Worm (Caenorhabditis elegans): ENCODE results near the gene C03F11.4.

Gene C03F11.4

DNA sequence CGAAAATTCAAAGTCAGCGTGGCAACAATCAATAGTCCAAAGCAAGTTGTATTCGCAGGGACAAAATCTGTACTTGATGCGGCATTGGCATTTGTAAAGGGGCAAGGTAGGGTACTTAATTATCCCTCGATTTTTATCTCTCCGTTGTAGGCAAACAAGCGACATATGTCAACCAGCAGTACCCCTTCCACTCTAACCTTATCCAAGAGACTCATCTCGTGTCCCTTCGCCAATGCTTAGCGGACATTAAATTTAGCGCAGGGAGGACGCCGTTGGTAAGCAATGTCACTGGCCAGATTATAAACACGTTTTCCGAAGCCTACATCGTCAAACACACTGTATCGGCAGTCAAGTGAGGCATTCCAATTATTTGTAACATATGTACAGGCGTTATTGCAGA is 23.1 kb upstream of the C03F11.4 start (continued):
- TF ChIP-seq nhr-43 (tag; optimal IDR thresholded peaks at IDR 0.05; ENCODE audit: poor library complexity, severe bottlenecking) (peak; percentile 99), nhr-25 (tag; optimal IDR thresholded peaks at IDR 0.05) (peak; percentile 100), nhr-23 (tag; optimal IDR thresholded peaks at IDR 0.05) (peak; percentile 99), daf-12 (tag; optimal IDR thresholded peaks at IDR 0.05) (peak; percentile 80), nhr-77 (tag; optimal IDR thresholded peaks at IDR 0.05) (peak; percentile 96), nhr-11 (tag; optimal IDR thresholded peaks at IDR 0.05) (peak; percentile 96), ceh-82 (tag; optimal IDR thresholded peaks at IDR 0.05) (peak; percentile 98), nfya-1 (tag; optimal IDR thresholded peaks at IDR 0.05; ENCODE audit: insufficient read depth) (peak; percentile 88), aly-2 (tag; optimal IDR thresholded peaks at IDR 0.05) (peak; percentile 98)

DNA sequence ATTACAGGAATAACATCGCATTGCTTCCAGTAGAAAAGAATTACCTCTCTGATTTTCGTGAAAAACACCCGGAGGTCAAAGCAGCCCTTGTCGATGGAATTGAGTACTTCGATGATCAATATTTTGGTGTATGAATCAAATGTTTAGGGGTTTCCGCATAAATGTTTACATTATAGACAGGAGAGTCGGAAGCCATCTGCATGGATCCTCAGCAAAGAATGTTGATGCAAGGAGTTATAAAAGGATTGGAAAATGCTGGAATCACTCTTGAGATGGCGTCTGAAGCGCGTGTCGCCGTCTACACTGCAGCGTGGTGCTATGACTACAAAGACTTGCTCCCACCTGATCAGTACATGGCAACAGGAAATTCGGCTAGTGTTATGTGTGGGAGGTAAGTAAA is 8.0 kb upstream of the C03F11.4 start, which contains the start of gene C41A3.2:
C41A3.2 (minus strand) TSS at position 101 of the 400 bp plus-strand sequence.
- TF ChIP-seq jun-1 (tag; optimal IDR thresholded peaks at IDR 0.05): no peak
- no peak for TF ChIP-seq nhr-76 (tag; optimal IDR thresholded peaks at IDR 0.05)
- no peak for TF ChIP-seq daf-12 (tag; optimal IDR thresholded peaks at IDR 0.05)
- no peak for TF ChIP-seq skn-1 (tag; optimal IDR thresholded peaks at IDR 0.05)
- TF ChIP-seq mdl-1 (tag; optimal IDR thresholded peaks at IDR 0.05): no peak
- TF ChIP-seq nhr-77 (tag; optimal IDR thresholded peaks at IDR 0.05): no peak
- TF ChIP-seq unc-62 (GFP tag; optimal IDR thresholded peaks at IDR 0.05): no peak
- no peak for TF ChIP-seq sea-2 (GFP tag; optimal IDR thresholded peaks at IDR 0.05)

DNA sequence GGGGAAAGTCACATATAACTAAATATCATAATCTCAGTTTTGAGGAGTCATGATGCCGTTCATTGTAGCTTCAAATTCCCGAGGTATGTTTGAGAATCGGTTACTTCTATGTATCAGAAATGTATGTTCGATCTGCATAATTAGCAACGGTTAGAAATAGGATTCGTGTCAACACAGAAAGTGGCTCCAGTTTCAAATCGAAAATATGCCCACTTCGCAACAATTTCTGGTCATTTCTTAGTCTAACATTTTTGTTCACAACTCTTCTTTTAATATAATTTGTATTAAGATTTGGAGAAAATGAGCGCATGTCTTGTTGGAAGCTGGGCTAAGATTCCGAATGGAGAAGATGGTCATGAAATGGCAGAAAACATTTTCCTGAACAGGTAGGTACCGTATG is 7.3 kb upstream of the C03F11.4 start, which contains the start of gene pks-1:
pks-1 (plus strand) TSS at position 301 of the 400 bp plus-strand sequence.
- TF ChIP-seq nhr-67 (tag; optimal IDR thresholded peaks at IDR 0.05) (no peak), nhr-237 (tag; optimal IDR thresholded peaks at IDR 0.05) (no peak), elt-2 (tag; optimal IDR thresholded peaks at IDR 0.05) (no peak), egl-5 (tag; optimal IDR thresholded peaks at IDR 0.05) (no peak), eor-1 (tag; optimal IDR thresholded peaks at IDR 0.05) (no peak), fkh-10 (GFP tag; optimal IDR thresholded peaks at IDR 0.05) (no peak), sea-2 (GFP tag; optimal IDR thresholded peaks at IDR 0.05) (no peak), egl-27 (tag; optimal IDR thresholded peaks at IDR 0.05) (no peak), daf-12 (tag; optimal IDR thresholded peaks at IDR 0.05) (no peak), mdl-1 (tag; optimal IDR thresholded peaks at IDR 0.05) (no peak), lsy-12 (tag; optimal IDR thresholded peaks at IDR 0.05) (no peak), R02D3.7 (tag; optimal IDR thresholded peaks at IDR 0.05) (no peak), unc-39 (tag; optimal IDR thresholded peaks at IDR 0.05) (no peak), nhr-25 (tag; optimal IDR thresholded peaks at IDR 0.05) (no peak), nhr-76 (tag; optimal IDR thresholded peaks at IDR 0.05) (no peak), ztf-11 (tag; optimal IDR thresholded peaks at IDR 0.05) (no peak)

DNA sequence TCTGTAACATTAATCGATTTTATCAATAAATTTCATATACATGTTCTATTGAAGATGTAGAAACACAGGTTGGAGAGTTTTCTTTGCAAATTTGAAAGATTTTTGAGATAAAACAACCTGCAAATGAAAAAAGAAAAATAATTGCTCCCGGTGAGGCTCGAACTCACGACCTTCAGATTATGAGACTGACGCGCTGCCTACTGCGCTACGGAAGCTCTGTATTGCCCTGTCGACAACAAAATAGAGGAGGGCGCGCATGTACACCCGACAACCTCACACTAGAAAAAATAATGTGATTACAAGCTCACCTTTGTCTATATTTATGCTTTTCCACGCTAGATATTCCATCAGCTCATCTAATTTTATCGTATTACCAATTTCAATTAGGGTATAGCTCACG is 1.0 kb upstream of the C03F11.4 start:
- TF ChIP-seq elt-3 (tag; optimal IDR thresholded peaks at IDR 0.05) (no peak), nhr-25 (tag; optimal IDR thresholded peaks at IDR 0.05) (no peak), pqm-1 (tag; optimal IDR thresholded peaks at IDR 0.05) (no peak), nhr-76 (tag; optimal IDR thresholded peaks at IDR 0.05) (no peak), daf-12 (tag; optimal IDR thresholded peaks at IDR 0.05) (no peak), fkh-10 (GFP tag; optimal IDR thresholded peaks at IDR 0.05) (no peak), elt-2 (tag; optimal IDR thresholded peaks at IDR 0.05) (peak; percentile 23), nhr-11 (tag; optimal IDR thresholded peaks at IDR 0.05) (no peak), lin-15B (tag; optimal IDR thresholded peaks at IDR 0.05) (no peak), nfya-1 (tag; optimal IDR thresholded peaks at IDR 0.05; ENCODE audit: insufficient read depth) (no peak), egl-27 (tag; optimal IDR thresholded peaks at IDR 0.05) (no peak), aly-2 (tag; optimal IDR thresholded peaks at IDR 0.05) (no peak), nhr-77 (tag; optimal IDR thresholded peaks at IDR 0.05) (no peak), zag-1 (tag; optimal IDR thresholded peaks at IDR 0.05) (no peak), egl-5 (tag; optimal IDR thresholded peaks at IDR 0.05) (no peak), snpc-4 (tag; optimal IDR thresholded peaks at IDR 0.05) (no peak), mml-1 (tag; optimal IDR thresholded peaks at IDR 0.05) (no peak), fkh-2 (tag; optimal IDR thresholded peaks at IDR 0.05) (no peak), pha-4 (tag; optimal IDR thresholded peaks at IDR 0.05) (peak; percentile 28), sea-2 (GFP tag; optimal IDR thresholded peaks at IDR 0.05) (no peak), nhr-43 (tag; optimal IDR thresholded peaks at IDR 0.05; ENCODE audit: poor library complexity, severe bottlenecking) (peak; percentile 3), nhr-237 (tag; optimal IDR thresholded peaks at IDR 0.05) (no peak), fos-1 (tag; optimal IDR thresholded peaks at IDR 0.05) (no peak), unc-39 (tag; optimal IDR thresholded peaks at IDR 0.05) (no peak), skn-1 (tag; optimal IDR thresholded peaks at IDR 0.05) (no peak), nhr-23 (tag; optimal IDR thresholded peaks at IDR 0.05) (no peak), mdl-1 (tag; optimal IDR thresholded peaks at IDR 0.05) (no peak), jun-1 (tag; optimal IDR thresholded peaks at IDR 0.05) (no peak), elt-1 (tag; optimal IDR thresholded peaks at IDR 0.05) (no peak), lsy-12 (tag; optimal IDR thresholded peaks at IDR 0.05) (peak; percentile 13), ZK546.5 (tag; optimal IDR thresholded peaks at IDR 0.05) (no peak), hmg-11 (tag; optimal IDR thresholded peaks at IDR 0.05) (peak; percentile 36), nhr-12 (tag; optimal IDR thresholded peaks at IDR 0.05) (no peak), ztf-11 (tag; optimal IDR thresholded peaks at IDR 0.05) (no peak), eor-1 (tag; optimal IDR thresholded peaks at IDR 0.05) (no peak), tbx-2 (tag; optimal IDR thresholded peaks at IDR 0.05) (no peak), ceh-9 (tag; optimal IDR thresholded peaks at IDR 0.05) (no peak), ama-1 (optimal IDR thresholded peaks at IDR 0.05) (no peak), ceh-16 (tag; optimal IDR thresholded peaks at IDR 0.05) (no peak), ztf-4 (tag; optimal IDR thresholded peaks at IDR 0.05) (no peak)

All from whole organism, L3 larva.